7 worm cellular contexts compared by ENCODE assay signal in genomic region chrII:8415462-8416037, ce11.
TF ChIP-seq lines count a peak whose summit lies in the region.

No protein-coding gene starts in this region.

TF ChIP-seq in whole organism, L1 larva, 84 proteins besides CTCF, POLR2A, EP300 and RAD21:
- TF ChIP-seq lin-14 (GFP tag; optimal IDR thresholded peaks at IDR 0.05; lab: Kevin White, UChicago) = peak; percentile 17
- peak; percentile 84 for TF ChIP-seq efl-3 (GFP tag; optimal IDR thresholded peaks at IDR 0.05; lab: Kevin White, UChicago)
- no peak for TF ChIP-seq egl-13 (tag; optimal IDR thresholded peaks at IDR 0.05; lab: Kevin White, UChicago)
- peak; percentile 79 for TF ChIP-seq nhr-85 (tag; lab: Kevin White, UChicago)
- no peak for TF ChIP-seq elt-3 (tag; optimal IDR thresholded peaks at IDR 0.05; lab: Kevin White, UChicago)
- no peak for TF ChIP-seq tlp-1 (tag; optimal IDR thresholded peaks at IDR 0.05; lab: Kevin White, UChicago)
- no peak for TF ChIP-seq sup-37 (GFP tag; optimal IDR thresholded peaks at IDR 0.05; lab: Kevin White, UChicago)
- no peak for TF ChIP-seq aly-2 (tag; optimal IDR thresholded peaks at IDR 0.05; lab: Kevin White, UChicago)

TF ChIP-seq in whole organism, L2 larva, 48 proteins besides CTCF, POLR2A, EP300 and RAD21:
- TF ChIP-seq lin-39 (tag; optimal IDR thresholded peaks at IDR 0.05; lab: Kevin White, UChicago) (no peak), ztf-1 (GFP tag; conservative IDR thresholded peaks at IDR 0.05; lab: Robert Waterston, UW) (no peak), ztf-11 (tag; optimal IDR thresholded peaks at IDR 0.05; lab: Kevin White, UChicago) (no peak), ceh-16 (tag; optimal IDR thresholded peaks at IDR 0.05; lab: Kevin White, UChicago) (peak; percentile 37), elt-1 (tag; optimal IDR thresholded peaks at IDR 0.05; lab: Kevin White, UChicago) (peak; percentile 17), mab-5 (tag; optimal IDR thresholded peaks at IDR 0.05; lab: Kevin White, UChicago) (no peak), crh-2 (tag; optimal IDR thresholded peaks at IDR 0.05; lab: Kevin White, UChicago) (no peak), Y55F3AM.14 (GFP tag; optimal IDR thresholded peaks at IDR 0.05; lab: Kevin White, UChicago) (no peak), mbf-1 (tag; optimal IDR thresholded peaks at IDR 0.05; lab: Kevin White, UChicago) (no peak), ztf-4 (tag; optimal IDR thresholded peaks at IDR 0.05; lab: Kevin White, UChicago) (no peak)

TF ChIP-seq in whole organism, L3 larva, 47 proteins besides CTCF, POLR2A, EP300 and RAD21:
- TF ChIP-seq nhr-25 (tag; optimal IDR thresholded peaks at IDR 0.05; lab: Kevin White, UChicago) (peak; percentile 12), sea-2 (GFP tag; optimal IDR thresholded peaks at IDR 0.05; lab: Kevin White, UChicago) (no peak), jun-1 (tag; optimal IDR thresholded peaks at IDR 0.05; lab: Kevin White, UChicago) (no peak), ceh-28 (tag; optimal IDR thresholded peaks at IDR 0.05; lab: Kevin White, UChicago) (no peak), nhr-67 (tag; optimal IDR thresholded peaks at IDR 0.05; lab: Kevin White, UChicago) (no peak), skn-1 (tag; optimal IDR thresholded peaks at IDR 0.05; lab: Kevin White, UChicago) (no peak), nhr-77 (tag; optimal IDR thresholded peaks at IDR 0.05; lab: Kevin White, UChicago) (no peak), snpc-4 (tag; optimal IDR thresholded peaks at IDR 0.05; lab: Kevin White, UChicago) (no peak), daf-12 (tag; optimal IDR thresholded peaks at IDR 0.05; lab: Kevin White, UChicago) (no peak), nhr-76 (tag; optimal IDR thresholded peaks at IDR 0.05; lab: Kevin White, UChicago) (no peak), elt-1 (tag; optimal IDR thresholded peaks at IDR 0.05; lab: Kevin White, UChicago) (peak; percentile 48), nhr-23 (tag; optimal IDR thresholded peaks at IDR 0.05; lab: Kevin White, UChicago) (no peak), eor-1 (tag; optimal IDR thresholded peaks at IDR 0.05; lab: Kevin White, UChicago) (no peak), fkh-10 (GFP tag; optimal IDR thresholded peaks at IDR 0.05; lab: Kevin White, UChicago) (no peak), lin-15B (tag; optimal IDR thresholded peaks at IDR 0.05; lab: Kevin White, UChicago) (no peak), ZK546.5 (tag; optimal IDR thresholded peaks at IDR 0.05; lab: Kevin White, UChicago) (no peak)

TF ChIP-seq in whole organism, early embryonic, 17 proteins besides CTCF, POLR2A, EP300 and RAD21:
- no peak for TF ChIP-seq ceh-13 (GFP tag; optimal IDR thresholded peaks at IDR 0.05; lab: Kevin White, UChicago)
- peak; percentile 21 for TF ChIP-seq hmg-4 (GFP tag; optimal IDR thresholded peaks at IDR 0.05; lab: Kevin White, UChicago)
TF ChIP-seq in whole organism, early embryonic: peak in this region for 1.

TF ChIP-seq in whole organism, late embryonic, 69 proteins besides CTCF, POLR2A, EP300 and RAD21:
- TF ChIP-seq elt-2 (tag; optimal IDR thresholded peaks at IDR 0.05; lab: Kevin White, UChicago) = peak; percentile 1
- no peak for TF ChIP-seq fax-1 (tag; optimal IDR thresholded peaks at IDR 0.05; lab: Kevin White, UChicago)
- TF ChIP-seq sox-2 (GFP tag; IDR thresholded peaks at IDR 0.05; lab: Robert Waterston, UW) = peak; percentile 22; the same call in 1 of the 2 replicates
- TF ChIP-seq hlh-13 (GFP tag; optimal IDR thresholded peaks at IDR 0.05; lab: Kevin White, UChicago) = no peak

TF ChIP-seq in whole organism, midembryonic, 9 proteins besides CTCF, POLR2A, EP300 and RAD21:
- TF ChIP-seq klf-2 (GFP tag; conservative IDR thresholded peaks at IDR 0.05; lab: Robert Waterston, UW) (no peak), T22C8.4 (GFP tag; IDR thresholded peaks at IDR 0.05; lab: Robert Waterston, UW) (no peak), flt-1 (GFP tag; IDR thresholded peaks at IDR 0.05; lab: Robert Waterston, UW) (0 out of 2 replicates have a peak, but pooled peaks have one; percentile 49), ztf-29 (GFP tag; IDR thresholded peaks at IDR 0.05; lab: Robert Waterston, UW) (peak; percentile 54; the same call in 1 of the 2 replicates)

TF ChIP-seq in whole organism, mixed stage, embryonic, 35 proteins besides CTCF, POLR2A, EP300 and RAD21:
- no peak for TF ChIP-seq ceh-83 (GFP tag; optimal IDR thresholded peaks at IDR 0.05; lab: Kevin White, UChicago)
- TF ChIP-seq cnd-1 (tag; optimal IDR thresholded peaks at IDR 0.05; lab: Kevin White, UChicago) = peak; percentile 17
- TF ChIP-seq nhr-2 (tag; optimal IDR thresholded peaks at IDR 0.05; lab: Kevin White, UChicago) = peak; percentile 88
- no peak for TF ChIP-seq ces-1 (GFP tag; optimal IDR thresholded peaks at IDR 0.05; lab: Kevin White, UChicago)
- peak; percentile 89 for TF ChIP-seq zip-8 (tag; optimal IDR thresholded peaks at IDR 0.05; lab: Kevin White, UChicago)
- peak; percentile 20 for TF ChIP-seq mls-2 (tag; optimal IDR thresholded peaks at IDR 0.05; lab: Kevin White, UChicago)
- peak; percentile 13 for TF ChIP-seq sem-2 (GFP tag; optimal IDR thresholded peaks at IDR 0.05; lab: Kevin White, UChicago)
- TF ChIP-seq ceh-43 (GFP tag; optimal IDR thresholded peaks at IDR 0.05; lab: Kevin White, UChicago) = no peak

Comparison
In these comparisons a context has a peak if more than half of its experiments do, and no peak if none do; other contexts are left out.
1. Of the 10 proteins assayed by ChIP-seq in both whole organism, L1 larva and whole organism, late embryonic: peak only in whole organism, L1 larva: none; only in whole organism, late embryonic: elt-2; in both: none; in neither: 9.